Fruit fly (Drosophila melanogaster) whole organism, wandering third instar larva: ENCODE results near the gene CG11696.

ENCODE experiments used
- Abd-B ChIP-seq: fragments of >200 bp; optimal IDR thresholded peaks from 2 replicates; lab custom pipeline; 2017; ENCODE audit warnings: missing biosample characterization, missing genetic modification characterization
- CG32264 ChIP-seq: fragments of 200-800 bp; sonication (Bioruptor generic); optimal IDR thresholded peaks from 2 replicates; lab custom pipeline; 2016; ENCODE audit warnings: missing biosample characterization, missing genetic modification characterization
- CG9705 ChIP-seq: fragments of 200-800 bp; sonication (Bioruptor generic); optimal IDR thresholded peaks from 2 replicates; lab custom pipeline; 2018; ENCODE audit warnings: missing biosample characterization, mild to moderate bottlenecking, missing genetic modification characterization
- CrebA ChIP-seq: fragments of 200-800 bp; sonication (Bioruptor generic); optimal IDR thresholded peaks from 2 replicates; lab custom pipeline; 2016; ENCODE audit warnings: missing biosample characterization, mild to moderate bottlenecking, missing genetic modification characterization, borderline replicate concordance
- Dfd ChIP-seq: fragments of >200 bp; optimal IDR thresholded peaks from 2 replicates; lab custom pipeline; 2017; ENCODE audit warnings: missing biosample characterization, missing genetic modification characterization
- Dif ChIP-seq: fragments of 200-275, 200-300 bp; sonication (Bioruptor generic); optimal IDR thresholded peaks from 2 replicates; lab custom pipeline; 2018; ENCODE audit warnings: missing biosample characterization, missing genetic modification characterization; ENCODE audit not compliant: partially characterized antibody
- GATAd ChIP-seq: sonication (Bioruptor generic); optimal IDR thresholded peaks from 2 replicates; lab custom pipeline; 2016; ENCODE audit warnings: missing biosample characterization, missing genetic modification characterization
- HLH106 ChIP-seq: fragments of 200-800 bp; optimal IDR thresholded peaks from 3 replicates; lab custom pipeline; 2019; ENCODE audit warnings: missing biosample characterization, mild to moderate bottlenecking, missing genetic modification characterization, moderate library complexity
- Hnf4 ChIP-seq: fragments of 200-800 bp; sonication (Bioruptor generic); optimal IDR thresholded peaks from 2 replicates; lab custom pipeline; 2016; ENCODE audit warnings: missing biosample characterization, mild to moderate bottlenecking, missing genetic modification characterization
- Hr83 ChIP-seq: fragments of 200-300 bp; sonication (Bioruptor generic); optimal IDR thresholded peaks from 2 replicates; lab custom pipeline; 2016; ENCODE audit warnings: missing biosample characterization, mild to moderate bottlenecking, missing genetic modification characterization, moderate library complexity; ENCODE audit not compliant: poor library complexity, severe bottlenecking
- Jra ChIP-seq: sonication (Bioruptor generic); optimal IDR thresholded peaks from 2 replicates; lab custom pipeline; 2016; ENCODE audit warnings: missing biosample characterization, missing genetic modification characterization
- Mio ChIP-seq: sonication (Bioruptor generic); optimal IDR thresholded peaks from 2 replicates; lab custom pipeline; 2016; ENCODE audit warnings: missing biosample characterization, missing genetic modification characterization
- Sp1 ChIP-seq: fragments of 200-800 bp; sonication (Bioruptor generic); optimal IDR thresholded peaks from 3 replicates; lab custom pipeline; 2019; ENCODE audit warnings: missing biosample characterization, mild to moderate bottlenecking, missing genetic modification characterization, moderate library complexity
- dl ChIP-seq, 2 experiments: fragments of 175-275, 200-275 bp in 1 of 2; fragments of 200-275 bp in 1 of 2; sonication (Bioruptor generic); optimal IDR thresholded peaks; lab custom pipeline; 2018; ENCODE audit warnings: mild to moderate bottlenecking in 2 of 2, missing biosample characterization in 2 of 2, missing genetic modification characterization in 2 of 2, moderate library complexity in 2 of 2; ENCODE audit not compliant: partially characterized antibody in 2 of 2, insufficient read depth in 1 of 2
- dmrt93B ChIP-seq: fragments of 200-800 bp; sonication (Bioruptor generic); optimal IDR thresholded peaks from 2 replicates; lab custom pipeline; 2018; ENCODE audit warnings: missing biosample characterization, mild to moderate bottlenecking, missing genetic modification characterization
- dsf ChIP-seq: sonication (Bioruptor generic); optimal IDR thresholded peaks from 2 replicates; lab custom pipeline; 2016; ENCODE audit warnings: missing biosample characterization, missing genetic modification characterization, borderline replicate concordance
- ey ChIP-seq: fragments of 200-800 bp; sonication (Bioruptor generic); optimal IDR thresholded peaks from 2 replicates; lab custom pipeline; 2016; ENCODE audit warnings: missing biosample characterization, missing genetic modification characterization
- foxo ChIP-seq, 2 experiments: fragments of 200-800 bp; sonication (Bioruptor generic); optimal IDR thresholded peaks; 2 replicates in 1 of 2; 3 replicates in 1 of 2; lab custom pipeline; 2016 to 2017; ENCODE audit warnings: missing biosample characterization in 2 of 2, missing genetic modification characterization in 2 of 2
- fru ChIP-seq: fragments of 200-800 bp; sonication (Bioruptor generic); optimal IDR thresholded peaks from 3 replicates; lab custom pipeline; 2016; ENCODE audit warnings: missing biosample characterization, mild to moderate bottlenecking, missing genetic modification characterization
- h ChIP-seq: fragments of 200-800 bp; sonication (Bioruptor generic); optimal IDR thresholded peaks from 3 replicates; lab custom pipeline; 2016; ENCODE audit warnings: missing biosample characterization, mild to moderate bottlenecking, missing genetic modification characterization
- jim ChIP-seq: fragments of 175-275, 200-325 bp; sonication (Bioruptor generic); optimal IDR thresholded peaks from 2 replicates; lab custom pipeline; 2016; ENCODE audit warnings: missing biosample characterization, mild to moderate bottlenecking, missing genetic modification characterization
- pan ChIP-seq: fragments of >200 bp; optimal IDR thresholded peaks from 2 replicates; lab custom pipeline; 2017
- psq ChIP-seq: fragments of 200-800 bp; sonication (Bioruptor generic); optimal IDR thresholded peaks from 3 replicates; lab custom pipeline; 2017; ENCODE audit warnings: missing biosample characterization, mild to moderate bottlenecking, missing genetic modification characterization, moderate library complexity
- rgr ChIP-seq: fragments of 200-800 bp; sonication (Bioruptor generic); optimal IDR thresholded peaks from 3 replicates; lab custom pipeline; 2016; ENCODE audit warnings: missing biosample characterization, mild to moderate bottlenecking, missing genetic modification characterization
- sage ChIP-seq: fragments of 200-800 bp; sonication (Bioruptor generic); optimal IDR thresholded peaks from 2 replicates; lab custom pipeline; 2016; ENCODE audit warnings: missing biosample characterization, mild to moderate bottlenecking, missing genetic modification characterization
- sv ChIP-seq: fragments of 200-800 bp; sonication (Bioruptor generic); optimal IDR thresholded peaks from 3 replicates; lab custom pipeline; 2016; ENCODE audit warnings: missing biosample characterization, missing genetic modification characterization
- tai ChIP-seq: sonication (Bioruptor generic); optimal IDR thresholded peaks from 2 replicates; lab custom pipeline; 2016; ENCODE audit warnings: missing biosample characterization, missing genetic modification characterization
- usp ChIP-seq: fragments of >200 bp; optimal IDR thresholded peaks from 2 replicates; lab custom pipeline; 2017; ENCODE audit warnings: missing biosample characterization, missing genetic modification characterization

The CG11696 gene

DNA sequence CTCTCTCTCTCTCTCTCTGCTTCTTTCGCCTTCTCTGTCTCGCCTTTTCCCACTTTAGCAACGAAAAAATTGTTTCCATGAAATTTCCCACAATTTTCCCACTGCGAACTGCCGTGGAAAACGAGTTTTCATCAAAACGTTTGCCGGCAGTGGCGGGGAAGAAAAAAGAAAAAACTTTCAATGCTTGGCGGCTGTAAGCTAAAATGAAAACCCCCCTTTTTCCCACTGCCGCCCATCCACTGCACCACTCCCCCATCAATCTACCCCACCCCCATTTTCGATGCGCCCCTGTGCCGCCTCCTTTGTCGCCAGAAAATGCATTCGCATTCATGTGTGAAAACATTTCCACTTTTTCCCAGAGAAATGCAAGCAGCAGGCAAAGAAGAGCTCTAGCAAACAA, 42.3 kb upstream of the CG11696 start:
- TF ChIP-seq GATAd (GFP tag; lab: Kevin White, UChicago) (no peak), dl (GFP tag; optimal IDR thresholded peaks at IDR 0.05; lab: Kevin White, UChicago; ENCODE audit: insufficient read depth in 1 of 2, partially characterized antibody in 2 of 2) (no peak), sage (GFP tag; lab: Kevin White, UChicago) (no peak), fru (GFP tag; lab: Kevin White, UChicago) (no peak), pan (no peak), HLH106 (no peak), CG32264 (GFP tag; lab: Kevin White, UChicago) (no peak), jim (GFP tag; lab: Kevin White, UChicago) (no peak), sv (GFP tag; lab: Kevin White, UChicago) (no peak), psq (GFP tag; lab: Kevin White, UChicago) (no peak), h (GFP tag; lab: Kevin White, UChicago) (no peak), dmrt93B (GFP tag; lab: Kevin White, UChicago) (no peak), dsf (GFP tag; lab: Kevin White, UChicago) (no peak), Mio (GFP tag; lab: Kevin White, UChicago) (no peak), Hnf4 (no peak), rgr (GFP tag; lab: Kevin White, UChicago) (no peak)

DNA sequence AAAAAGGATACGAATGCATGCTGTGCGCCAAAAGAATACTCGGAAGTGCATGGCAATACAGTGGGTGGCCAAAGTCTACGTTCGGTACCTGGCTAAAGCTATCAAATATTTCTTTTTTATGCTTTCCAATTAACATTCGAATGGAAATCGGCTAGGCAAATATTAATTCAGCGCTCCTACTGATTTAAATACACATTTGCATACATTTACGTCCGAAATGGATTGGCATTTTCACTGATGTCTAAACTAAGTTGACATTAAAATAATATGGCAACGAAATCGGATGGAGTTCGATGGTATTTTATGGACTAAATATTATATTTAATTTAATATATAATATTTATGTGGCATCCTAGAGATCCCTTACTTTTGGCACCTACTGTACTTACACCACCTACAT, 31.0 kb upstream of the CG11696 start:
- TF ChIP-seq HLH106 = peak; percentile 12
- no peak for TF ChIP-seq tai (GFP tag; lab: Kevin White, UChicago)

DNA sequence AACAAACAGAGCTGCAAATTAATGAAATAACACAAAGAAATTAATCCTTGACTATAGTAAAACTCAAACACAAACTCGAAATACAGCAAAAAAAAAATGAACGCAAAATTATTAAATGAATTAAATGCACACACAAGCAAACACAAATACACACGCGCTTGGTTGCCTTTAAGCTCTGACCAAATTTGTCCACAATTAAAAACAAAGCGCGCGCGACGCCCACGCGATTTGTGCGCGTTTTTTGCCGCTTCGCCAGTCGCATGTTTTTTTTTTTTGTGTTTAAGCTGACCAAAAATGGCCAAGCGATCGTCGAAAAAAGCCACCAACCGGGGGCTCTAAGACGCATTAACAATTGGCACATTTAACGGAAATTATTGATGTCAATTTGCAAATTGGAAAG, 30.2 kb upstream of the CG11696 start:
- TF ChIP-seq Abd-B (GFP tag; lab: Kevin White, UChicago) = no peak
- TF ChIP-seq usp = no peak
- TF ChIP-seq sage (GFP tag; lab: Kevin White, UChicago) = no peak
- no peak for TF ChIP-seq Hr83 (GFP tag; lab: Kevin White, UChicago)
- TF ChIP-seq HLH106 = no peak
- TF ChIP-seq pan = no peak
- TF ChIP-seq foxo (GFP tag; optimal IDR thresholded peaks at IDR 0.05; lab: Kevin White, UChicago) = no peak
- TF ChIP-seq CrebA (GFP tag; lab: Kevin White, UChicago) = no peak
- TF ChIP-seq jim (GFP tag; lab: Kevin White, UChicago) = no peak
- TF ChIP-seq dl (GFP tag; optimal IDR thresholded peaks at IDR 0.05; lab: Kevin White, UChicago; ENCODE audit: insufficient read depth in 1 of 2, partially characterized antibody in 2 of 2) = no peak
- no peak for TF ChIP-seq CG9705 (GFP tag; lab: Kevin White, UChicago)
- TF ChIP-seq Dif (GFP tag; lab: Kevin White, UChicago) = no peak
- TF ChIP-seq Sp1 (GFP tag; lab: Kevin White, UChicago) = no peak
- no peak for TF ChIP-seq fru (GFP tag; lab: Kevin White, UChicago)
- no peak for TF ChIP-seq ey (GFP tag; lab: Kevin White, UChicago)
- TF ChIP-seq Mio (GFP tag; lab: Kevin White, UChicago) = no peak
- TF ChIP-seq dsf (GFP tag; lab: Kevin White, UChicago) = no peak
- no peak for TF ChIP-seq sv (GFP tag; lab: Kevin White, UChicago)
- TF ChIP-seq dmrt93B (GFP tag; lab: Kevin White, UChicago) = no peak

DNA sequence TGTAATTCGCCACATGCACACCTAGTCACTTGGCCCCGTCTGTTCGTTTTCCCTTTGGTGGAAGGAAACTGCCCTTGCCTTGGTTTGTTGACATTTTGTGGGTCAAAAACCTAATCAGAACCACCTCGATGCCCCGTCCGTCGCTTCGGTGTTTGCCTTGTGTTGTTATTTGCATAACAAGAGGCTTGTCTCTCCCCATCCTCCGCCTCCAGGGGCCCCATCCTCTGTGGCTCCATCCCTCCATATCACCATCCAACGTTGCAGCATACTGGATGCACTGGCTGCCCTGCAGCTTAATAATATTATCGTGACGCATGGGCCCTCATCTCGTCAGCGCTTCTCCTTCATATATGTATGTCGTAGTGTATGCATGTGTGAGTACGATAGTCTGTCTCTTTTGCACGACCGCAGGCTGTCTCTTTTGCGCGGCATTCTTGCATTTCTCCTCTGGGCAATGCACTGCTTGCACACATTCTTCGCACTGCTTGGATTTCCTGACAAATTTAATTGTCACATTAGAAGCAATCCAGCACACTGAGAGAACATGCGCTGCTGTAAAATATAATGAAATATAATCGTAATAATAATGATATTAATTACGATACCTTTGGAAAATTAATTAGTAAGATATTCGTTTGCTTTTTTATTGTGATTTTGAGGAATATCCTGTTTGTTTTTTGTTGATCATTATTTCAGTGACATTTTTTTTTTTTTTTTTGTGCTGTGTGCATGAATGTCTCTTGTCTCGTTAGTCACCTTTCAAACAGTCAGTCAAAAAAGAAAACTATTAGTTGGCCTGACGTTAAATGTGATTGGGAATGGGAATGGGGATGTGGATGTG, 29.2 kb upstream of the CG11696 start:
- TF ChIP-seq dmrt93B (GFP tag; lab: Kevin White, UChicago) (no peak), Jra (GFP tag; lab: Kevin White, UChicago) (peak; percentile 18), psq (GFP tag; lab: Kevin White, UChicago) (peak; percentile 2)
- TF ChIP-seq, all 38 proteins: peak for 2

DNA sequence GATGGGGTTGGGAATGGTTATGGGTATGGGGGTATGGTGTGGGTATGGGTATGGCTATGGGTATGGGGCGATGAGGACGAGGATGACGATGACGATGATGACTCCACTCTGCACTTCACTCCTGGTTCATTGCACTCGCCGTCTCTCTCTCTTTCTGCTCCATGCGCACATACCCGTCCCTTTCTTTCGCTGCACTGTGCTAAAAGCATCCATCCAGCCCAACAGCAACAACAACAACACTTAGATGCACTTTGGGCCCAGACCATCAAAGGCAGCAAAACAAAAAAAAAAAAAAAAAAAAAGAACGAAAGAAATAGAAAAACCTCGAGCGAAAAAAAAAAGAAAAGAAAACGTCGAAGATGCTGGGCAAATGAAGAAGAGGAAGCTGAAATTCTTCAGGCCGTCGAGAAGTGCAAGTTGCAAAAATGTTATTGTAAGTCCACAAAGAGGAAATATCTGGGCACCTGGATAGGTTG, 28.5 kb upstream of the CG11696 start:
- no peak for TF ChIP-seq Dfd (GFP tag; lab: Kevin White, UChicago)
